Worm (Caenorhabditis elegans): ENCODE results near the gene sup-18.

DNA sequence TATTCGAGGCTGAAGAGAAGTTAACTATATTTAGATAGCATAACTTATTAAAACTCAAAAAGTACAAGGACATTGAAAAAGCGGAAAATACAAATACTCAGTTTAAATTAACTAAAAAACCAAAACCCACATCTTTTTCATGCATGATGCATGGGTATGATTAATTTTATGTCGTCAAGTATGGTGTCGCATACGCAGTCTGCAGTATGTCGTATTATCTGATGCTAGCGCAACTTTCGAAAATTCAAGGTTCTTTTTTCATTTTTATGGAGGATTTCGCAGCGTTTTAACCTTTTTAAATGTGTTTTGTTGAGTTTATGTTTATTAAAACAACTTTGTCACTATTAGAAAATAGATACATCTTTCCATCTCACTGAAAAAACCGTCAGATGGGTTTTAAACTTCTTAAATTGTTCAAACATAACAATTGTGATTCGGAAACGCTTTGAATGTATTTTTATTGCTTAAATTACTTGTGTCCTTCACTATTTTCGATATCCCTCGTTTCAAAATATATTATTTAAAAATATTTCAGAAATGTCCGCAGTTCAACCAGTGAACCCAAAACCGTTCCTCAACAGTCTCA lies 17.1 kb downstream of the sup-18 start, which contains the start of gene snr-5:
- TF ChIP-seq F55B11.4 (tag; optimal IDR thresholded peaks at IDR 0.05; ENCODE audit: borderline replicate concordance, insufficient read depth) (no peak), nfya-2 (GFP tag; IDR thresholded peaks at IDR 0.05) (no peak), attf-5 (GFP tag; optimal IDR thresholded peaks at IDR 0.05) (no peak), nhr-90 (tag; optimal IDR thresholded peaks at IDR 0.05) (no peak), ceh-58 (GFP tag; IDR thresholded peaks at IDR 0.05) (no peak), B0261.1 (tag; optimal IDR thresholded peaks at IDR 0.05) (no peak), pbrm-1 (GFP tag; IDR thresholded peaks at IDR 0.05) (no peak), let-526 (GFP tag; IDR thresholded peaks at IDR 0.05) (no peak)

Data from whole organism, young adult.